Worm (Caenorhabditis elegans): Measurements from ENCODE around the gene C13F10.5.

C13F10.5 gene

ce11 chrV:7255095-7255494, 36.2 kb upstream of the C13F10.5 start, which contains the start of gene C05C8.8:
Gene C05C8.8, minus strand, starts transcription at chrV:7255195.
- no peak for TF ChIP-seq lin-29 (GFP tag; IDR thresholded peaks at IDR 0.05)
- TF ChIP-seq nhr-28 (tag; optimal IDR thresholded peaks at IDR 0.05) = no peak
- TF ChIP-seq daf-12 (tag; optimal IDR thresholded peaks at IDR 0.05) = no peak
- no peak for TF ChIP-seq mes-2 (tag; optimal IDR thresholded peaks at IDR 0.05; ENCODE audit: poor library complexity, severe bottlenecking)
- no peak for TF ChIP-seq nhr-25 (tag; optimal IDR thresholded peaks at IDR 0.05; ENCODE audit: borderline replicate concordance, insufficient read depth)
- no peak for TF ChIP-seq dmd-8 (GFP tag; IDR thresholded peaks at IDR 0.05)
- no peak for TF ChIP-seq ces-1 (GFP tag; optimal IDR thresholded peaks at IDR 0.05)
- TF ChIP-seq spr-1 (tag; optimal IDR thresholded peaks at IDR 0.05) = no peak
- TF ChIP-seq dmd-9 (GFP tag; IDR thresholded peaks at IDR 0.05) = no peak
- TF ChIP-seq mxl-3 (GFP tag; optimal IDR thresholded peaks at IDR 0.05) = no peak
- no peak for TF ChIP-seq lin-15B (tag; optimal IDR thresholded peaks at IDR 0.05)

- TF ChIP-seq egl-27 (tag; optimal IDR thresholded peaks at IDR 0.05) (no peak), unc-62 (GFP tag; optimal IDR thresholded peaks at IDR 0.05 in 1 of 2) (peak in 1 of 2 experiments; percentile 95), unc-62 (tag; optimal IDR thresholded peaks at IDR 0.05) (no peak), aha-1 (tag) (peak; percentile 92)
Measured at ce11 chrV:7248227-7248953, 29.5 kb upstream of the C13F10.5 start.

- TF ChIP-seq mxl-3 (GFP tag; optimal IDR thresholded peaks at IDR 0.05) = peak; percentile 21
- no peak for TF ChIP-seq ZK546.5 (tag; optimal IDR thresholded peaks at IDR 0.05)
- peak in 1 of 2 experiments; percentile 28 for TF ChIP-seq unc-62 (GFP tag; optimal IDR thresholded peaks at IDR 0.05 in 1 of 2)
- no peak for TF ChIP-seq unc-62 (tag; optimal IDR thresholded peaks at IDR 0.05)
- TF ChIP-seq nhr-11 (tag; optimal IDR thresholded peaks at IDR 0.05) = no peak
- no peak for TF ChIP-seq dpl-1 (GFP tag; optimal IDR thresholded peaks at IDR 0.05)
- TF ChIP-seq zfp-3 (GFP tag; conservative IDR thresholded peaks at IDR 0.05) = no peak
Measured at ce11 chrV:7246951-7247350, 28.1 kb upstream of the C13F10.5 start, which contains the start of gene C05C8.7. Gene C05C8.7, minus strand, starts transcription at chrV:7247050.

ce11 chrV:7239471-7239870, 20.6 kb upstream of the C13F10.5 start, which contains the start of gene C05C8.1:
Gene C05C8.1, plus strand, starts transcription at chrV:7239771.
- TF ChIP-seq dmd-8 (GFP tag; IDR thresholded peaks at IDR 0.05) = no peak
- TF ChIP-seq unc-62 (GFP tag; optimal IDR thresholded peaks at IDR 0.05 in 1 of 2) = no peak
- no peak for TF ChIP-seq unc-62 (tag; optimal IDR thresholded peaks at IDR 0.05)
- TF ChIP-seq egl-43 (GFP tag; IDR thresholded peaks at IDR 0.05) = no peak
- TF ChIP-seq snpc-4 (tag; optimal IDR thresholded peaks at IDR 0.05) = no peak
- TF ChIP-seq lim-7 (GFP tag; IDR thresholded peaks at IDR 0.05) = no peak
- no peak for TF ChIP-seq mdt-29 (GFP tag; IDR thresholded peaks at IDR 0.05)

ce11 chrV:7237133-7237532, 18.2 kb upstream of the C13F10.5 start, which contains the start of gene hyls-1:
Gene hyls-1, plus strand, starts transcription at chrV:7237381.
- TF ChIP-seq lin-13 (GFP tag; optimal IDR thresholded peaks at IDR 0.05) = peak; percentile 65
- no peak for TF ChIP-seq ceh-62 (tag; optimal IDR thresholded peaks at IDR 0.05)
- peak; percentile 54 for TF ChIP-seq lin-15B (tag; optimal IDR thresholded peaks at IDR 0.05)
- TF ChIP-seq dmd-9 (GFP tag; IDR thresholded peaks at IDR 0.05) = no peak
- TF ChIP-seq lir-3 (tag; optimal IDR thresholded peaks at IDR 0.05) = no peak
- no peak for TF ChIP-seq lim-7 (GFP tag; IDR thresholded peaks at IDR 0.05)
- no peak for TF ChIP-seq ces-1 (GFP tag; optimal IDR thresholded peaks at IDR 0.05)
- peak; percentile 88 for TF ChIP-seq dve-1 (tag; optimal IDR thresholded peaks at IDR 0.05; ENCODE audit: insufficient read depth)
- no peak for TF ChIP-seq D1046.2 (GFP tag; IDR thresholded peaks at IDR 0.05)
- TF ChIP-seq egl-43 (GFP tag; IDR thresholded peaks at IDR 0.05) = no peak
- no peak for TF ChIP-seq lin-39 (tag; optimal IDR thresholded peaks at IDR 0.05)
- no peak for TF ChIP-seq ztf-11 (tag; optimal IDR thresholded peaks at IDR 0.05)
- no peak for TF ChIP-seq ceh-28 (tag; optimal IDR thresholded peaks at IDR 0.05)
- no peak for TF ChIP-seq daf-8 (GFP tag; IDR thresholded peaks at IDR 0.05)
- peak; percentile 76 for TF ChIP-seq T26A8.4 (GFP tag; IDR thresholded peaks at IDR 0.05)
- TF ChIP-seq tra-1 (GFP tag; IDR thresholded peaks at IDR 0.05) = no peak
- no peak for TF ChIP-seq ceh-20 (GFP tag; IDR thresholded peaks at IDR 0.05)
- TF ChIP-seq unc-62 (GFP tag; optimal IDR thresholded peaks at IDR 0.05 in 1 of 2) = peak in 1 of 2 experiments; percentile 92
- TF ChIP-seq unc-62 (tag; optimal IDR thresholded peaks at IDR 0.05) = no peak
- TF ChIP-seq ZK546.5 (tag; optimal IDR thresholded peaks at IDR 0.05) = no peak
- peak; percentile 71 for TF ChIP-seq nhr-77 (tag; optimal IDR thresholded peaks at IDR 0.05)
- no peak for TF ChIP-seq cey-2 (tag; optimal IDR thresholded peaks at IDR 0.05; ENCODE audit: borderline replicate concordance, insufficient read depth)
- no peak for TF ChIP-seq set-16 (GFP tag; IDR thresholded peaks at IDR 0.05)
- TF ChIP-seq hlh-11 (tag; optimal IDR thresholded peaks at IDR 0.05) = peak; percentile 50
- peak; percentile 27 for TF ChIP-seq zfp-2 (tag; optimal IDR thresholded peaks at IDR 0.05)
- no peak for TF ChIP-seq nhr-111 (GFP tag; optimal IDR thresholded peaks at IDR 0.05)
- TF ChIP-seq dmd-8 (GFP tag; IDR thresholded peaks at IDR 0.05) = no peak

All from whole organism, L4 larva.